Fruit fly (Drosophila melanogaster) whole organism, embryonic: ENCODE measurements around the gene mask.

Source experiments
- B-H1 ChIP-seq: fragments of 200-800 bp; sonication (Bioruptor generic); IDR thresholded peaks from 3 replicates; pipeline ENCODE4 v1.3.6; 2022; ENCODE audit warnings: missing biosample characterization, missing genetic modification characterization
- CG1024 ChIP-seq: fragments of 200-800 bp; sonication (Bioruptor generic); IDR thresholded peaks from 2 replicates; pipeline ENCODE4 v1.3.6; 2022; ENCODE audit warnings: missing biosample characterization, missing genetic modification characterization
- CG10543 ChIP-seq: fragments of 200-800 bp; sonication (Bioruptor generic); optimal IDR thresholded peaks from 3 replicates; lab custom pipeline; 2017; ENCODE audit warnings: missing biosample characterization, mild to moderate bottlenecking, missing genetic modification characterization, moderate library complexity
- CG10654 ChIP-seq: fragments of 200-800 bp; sonication (Bioruptor generic); optimal IDR thresholded peaks from 2 replicates; lab custom pipeline; 2016; ENCODE audit warnings: missing biosample characterization, missing genetic modification characterization
- CG10959 ChIP-seq: fragments of 200-800 bp; sonication (Bioruptor generic); IDR thresholded peaks from 2 replicates; pipeline ENCODE4 v1.3.6; 2022; ENCODE audit warnings: missing biosample characterization, missing genetic modification characterization
- CG11456 ChIP-seq: fragments of 200-800 bp; sonication (Bioruptor generic); IDR thresholded peaks from 3 replicates; pipeline ENCODE4 v1.3.6; 2022; ENCODE audit warnings: missing biosample characterization, missing genetic modification characterization
- CG13123 ChIP-seq: fragments of 200-800 bp; sonication (Bioruptor generic); optimal IDR thresholded peaks from 2 replicates; lab custom pipeline; 2016; ENCODE audit warnings: missing biosample characterization, missing genetic modification characterization
- CG14965 ChIP-seq: fragments of 200-800 bp; sonication (Bioruptor generic); optimal IDR thresholded peaks from 2 replicates; lab custom pipeline; 2016; ENCODE audit warnings: missing biosample characterization, missing genetic modification characterization, borderline replicate concordance
- CG15011 ChIP-seq: fragments of 200-800 bp; sonication (Bioruptor generic); optimal IDR thresholded peaks from 3 replicates; lab custom pipeline; 2018; ENCODE audit warnings: missing biosample characterization, mild to moderate bottlenecking, missing genetic modification characterization
- CG15269 ChIP-seq: fragments of 200-800 bp; sonication (Bioruptor generic); optimal IDR thresholded peaks from 2 replicates; lab custom pipeline; 2018; ENCODE audit warnings: missing biosample characterization, mild to moderate bottlenecking, missing genetic modification characterization, moderate library complexity
- CG15479 ChIP-seq: fragments of 200-800 bp; sonication (Bioruptor generic); optimal IDR thresholded peaks from 3 replicates; lab custom pipeline; 2019; ENCODE audit warnings: missing biosample characterization, mild to moderate bottlenecking, missing genetic modification characterization, moderate library complexity
- CG16813 ChIP-seq: fragments of 200-800 bp; sonication (Bioruptor generic); IDR thresholded peaks from 3 replicates; pipeline ENCODE4 v1.3.6; 2022; ENCODE audit warnings: missing biosample characterization, missing genetic modification characterization; ENCODE audit not compliant: partially characterized antibody
- CG2678 ChIP-seq: fragments of 200-800 bp; sonication (Bioruptor generic); optimal IDR thresholded peaks from 3 replicates; lab custom pipeline; 2019; ENCODE audit warnings: missing biosample characterization, mild to moderate bottlenecking, missing genetic modification characterization, moderate library complexity
- CG2875 ChIP-seq: fragments of 200-800 bp; sonication (Bioruptor generic); optimal IDR thresholded peaks from 2 replicates; lab custom pipeline; 2017; ENCODE audit warnings: missing biosample characterization, mild to moderate bottlenecking, missing genetic modification characterization, missing genetic modification reagents
- CG2889 ChIP-seq: fragments of 200-800 bp; sonication (Bioruptor generic); IDR thresholded peaks from 3 replicates; pipeline ENCODE4 v1.3.6; 2022; ENCODE audit warnings: missing biosample characterization, missing genetic modification characterization
- CG30403 ChIP-seq: fragments of 200-800 bp; sonication (Bioruptor generic); optimal IDR thresholded peaks from 3 replicates; lab custom pipeline; 2016; ENCODE audit warnings: missing biosample characterization, missing genetic modification characterization
- CG31388 ChIP-seq: fragments of 200-800 bp; sonication (Bioruptor generic); optimal IDR thresholded peaks from 2 replicates; lab custom pipeline; 2016; ENCODE audit warnings: missing biosample characterization, missing genetic modification characterization
- CG4617 ChIP-seq: fragments of 200-800 bp; sonication (Bioruptor generic); optimal IDR thresholded peaks from 3 replicates; lab custom pipeline; 2016; ENCODE audit warnings: missing biosample characterization, missing genetic modification characterization, borderline replicate concordance
- CG4730 ChIP-seq: fragments of 200-800 bp; sonication (Bioruptor generic); IDR thresholded peaks from 2 replicates; pipeline ENCODE4 v1.3.6; 2022; ENCODE audit warnings: missing biosample characterization, missing genetic modification characterization
- CG6254 ChIP-seq: fragments of 200-800 bp; sonication (Bioruptor generic); optimal IDR thresholded peaks from 3 replicates; lab custom pipeline; 2017; ENCODE audit warnings: mild to moderate bottlenecking, missing biosample characterization, missing genetic modification reagents, missing genetic modification characterization
- CG7987 ChIP-seq: fragments of 200-800 bp; sonication (Bioruptor generic); optimal IDR thresholded peaks from 2 replicates; lab custom pipeline; 2018; ENCODE audit warnings: missing biosample characterization, mild to moderate bottlenecking, missing genetic modification characterization, moderate library complexity
- CG9609 ChIP-seq: fragments of 200-800 bp; sonication (Bioruptor generic); optimal IDR thresholded peaks from 3 replicates; lab custom pipeline; 2016; ENCODE audit warnings: missing biosample characterization, missing genetic modification characterization
- CG9817 ChIP-seq: fragments of 200-800 bp; sonication (Bioruptor generic); optimal IDR thresholded peaks from 2 replicates; lab custom pipeline; 2018; ENCODE audit warnings: missing biosample characterization, mild to moderate bottlenecking, missing genetic modification characterization, moderate library complexity
- Deaf1 ChIP-seq: fragments of 200-800 bp; optimal IDR thresholded peaks from 3 replicates; lab custom pipeline; 2019; ENCODE audit warnings: missing biosample characterization, mild to moderate bottlenecking, missing genetic modification characterization, moderate library complexity
- E2f1 ChIP-seq: fragments of 200-800 bp; sonication (Bioruptor generic); IDR thresholded peaks from 2 replicates; pipeline ENCODE4 v1.3.6; 2022; ENCODE audit warnings: missing biosample characterization, missing genetic modification characterization
- Fer3 ChIP-seq: fragments of 200-800 bp; sonication (Bioruptor generic); optimal IDR thresholded peaks from 2 replicates; lab custom pipeline; 2018; ENCODE audit warnings: missing biosample characterization, mild to moderate bottlenecking, missing genetic modification characterization, moderate library complexity
- HLH4C ChIP-seq: fragments of 200-800 bp; sonication (Bioruptor generic); IDR thresholded peaks from 3 replicates; pipeline ENCODE4 v1.3.6; 2022; ENCODE audit warnings: missing biosample characterization, missing genetic modification characterization; ENCODE audit not compliant: partially characterized antibody
- Hand ChIP-seq: fragments of 200-800 bp; sonication (Bioruptor generic); optimal IDR thresholded peaks from 2 replicates; lab custom pipeline; 2017; ENCODE audit warnings: mild to moderate bottlenecking, missing biosample characterization, missing genetic modification reagents, missing genetic modification characterization
- Lhr ChIP-seq: fragments of 200-800 bp; sonication (Bioruptor generic); optimal IDR thresholded peaks from 3 replicates; lab custom pipeline; 2017; ENCODE audit warnings: mild to moderate bottlenecking, missing biosample characterization, missing genetic modification reagents, missing genetic modification characterization
- Mad ChIP-seq: fragments of 200-800 bp; sonication (Bioruptor generic); optimal IDR thresholded peaks from 2 replicates; lab custom pipeline; 2016; ENCODE audit warnings: missing biosample characterization, missing genetic modification characterization
- Opbp ChIP-seq: fragments of 200-800 bp; sonication (Bioruptor generic); IDR thresholded peaks from 3 replicates; pipeline ENCODE4 v1.3.6; 2022; ENCODE audit warnings: missing biosample characterization, missing genetic modification characterization; ENCODE audit not compliant: partially characterized antibody
- ash1 ChIP-seq: fragments of 200-800 bp; sonication (Bioruptor generic); optimal IDR thresholded peaks from 2 replicates; lab custom pipeline; 2018; ENCODE audit warnings: missing biosample characterization, mild to moderate bottlenecking, missing genetic modification characterization
- cas ChIP-seq: fragments of 200-800 bp; sonication (Bioruptor generic); IDR thresholded peaks from 2 replicates; pipeline ENCODE4 v1.3.6; 2022; ENCODE audit warnings: missing biosample characterization, missing genetic modification characterization
- chif ChIP-seq, 2 experiments: fragments of 200-800 bp; sonication (Bioruptor generic); optimal IDR thresholded peaks; 3 replicates each; lab custom pipeline; 2016; ENCODE audit warnings: missing biosample characterization in 2 of 2, missing genetic modification characterization in 2 of 2
- ci ChIP-seq: fragments of 200-800 bp; sonication (Bioruptor generic); IDR thresholded peaks from 3 replicates; pipeline ENCODE4 v1.3.6; 2022; ENCODE audit warnings: missing biosample characterization, missing genetic modification characterization
- crp ChIP-seq, 2 experiments: fragments of 200-800 bp; sonication (Bioruptor generic); optimal IDR thresholded peaks; 2 replicates in 1 of 2; 3 replicates in 1 of 2; lab custom pipeline; 2017; ENCODE audit warnings: missing biosample characterization in 2 of 2, missing genetic modification characterization in 2 of 2, mild to moderate bottlenecking in 1 of 2, moderate library complexity in 1 of 2
- dmrt99B ChIP-seq: fragments of 200-800 bp; sonication (Bioruptor generic); optimal IDR thresholded peaks from 2 replicates; lab custom pipeline; 2018; ENCODE audit warnings: missing biosample characterization, mild to moderate bottlenecking, missing genetic modification characterization, moderate library complexity
- emc ChIP-seq: fragments of 200-800 bp; sonication (Bioruptor generic); optimal IDR thresholded peaks from 2 replicates; lab custom pipeline; 2016; ENCODE audit warnings: missing biosample characterization, missing genetic modification characterization
- fd96Cb ChIP-seq: fragments of 200-800 bp; sonication (Bioruptor generic); optimal IDR thresholded peaks from 2 replicates; lab custom pipeline; 2018; ENCODE audit warnings: missing biosample characterization, mild to moderate bottlenecking, missing genetic modification characterization, moderate library complexity
- gem ChIP-seq: fragments of 200-800 bp; sonication (Bioruptor generic); optimal IDR thresholded peaks from 2 replicates; lab custom pipeline; 2019; ENCODE audit warnings: missing biosample characterization, mild to moderate bottlenecking, missing genetic modification characterization, moderate library complexity
- grn ChIP-seq: fragments of 200-800 bp; sonication (Bioruptor generic); optimal IDR thresholded peaks from 3 replicates; lab custom pipeline; 2017; ENCODE audit warnings: missing biosample characterization, missing genetic modification characterization
- mirr ChIP-seq: fragments of 200-800 bp; sonication (Bioruptor generic); optimal IDR thresholded peaks from 3 replicates; lab custom pipeline; 2018; ENCODE audit warnings: missing biosample characterization, mild to moderate bottlenecking, missing genetic modification characterization
- pb ChIP-seq: fragments of 200-800 bp; sonication (Bioruptor generic); optimal IDR thresholded peaks from 3 replicates; lab custom pipeline; 2016; ENCODE audit warnings: missing biosample characterization, missing genetic modification characterization
- peb ChIP-seq: fragments of 200-800 bp; sonication (Bioruptor generic); IDR thresholded peaks from 2 replicates; pipeline ENCODE4 v1.3.6; 2022; ENCODE audit warnings: missing biosample characterization, missing genetic modification characterization
- psq ChIP-seq: fragments of 200-800 bp; sonication (Bioruptor generic); optimal IDR thresholded peaks from 2 replicates; lab custom pipeline; 2017; ENCODE audit warnings: missing biosample characterization, missing genetic modification characterization
- ranshi ChIP-seq: fragments of 200-800 bp; sonication (Bioruptor generic); IDR thresholded peaks from 2 replicates; pipeline ENCODE4 v1.3.6; 2022; ENCODE audit warnings: missing biosample characterization, missing genetic modification characterization
- rib ChIP-seq: fragments of 200-800 bp; sonication (Bioruptor generic); IDR thresholded peaks from 2 replicates; pipeline ENCODE4 v1.3.6; 2022; ENCODE audit warnings: missing biosample characterization, missing genetic modification characterization
- sob ChIP-seq: fragments of 200-800 bp; sonication (Bioruptor generic); IDR thresholded peaks from 2 replicates; pipeline ENCODE4 v1.3.6; 2022; ENCODE audit warnings: missing biosample characterization, missing genetic modification characterization
- sqz ChIP-seq: fragments of 200-800 bp; sonication (Bioruptor generic); optimal IDR thresholded peaks from 3 replicates; lab custom pipeline; 2018; ENCODE audit warnings: missing biosample characterization, mild to moderate bottlenecking, missing genetic modification characterization
- tna ChIP-seq: fragments of 200-800 bp; sonication (Bioruptor generic); IDR thresholded peaks from 2 replicates; pipeline ENCODE4 v1.3.6; 2022; ENCODE audit warnings: missing biosample characterization, missing genetic modification characterization; ENCODE audit not compliant: partially characterized antibody

mask gene

dm6 chr3R:24188619-24189018 is 41.7 kb upstream of the mask start, which contains the start of gene CG5515 (continued):
- peak; percentile 30 for TF ChIP-seq Lhr (GFP tag; lab: Kevin White, UChicago)
- TF ChIP-seq dmrt99B (tag; lab: Kevin White, UChicago) = no peak
- TF ChIP-seq Deaf1 = no peak
- TF ChIP-seq ranshi (GFP tag; lab: Robert Waterston, UW) = peak; percentile 40; the same call in 1 of the 2 replicates
- no peak for TF ChIP-seq CG6254
- TF ChIP-seq CG10959 = peak; percentile 61
- no peak for TF ChIP-seq rib (GFP tag; lab: Robert Waterston, UW)
- peak; percentile 75 for TF ChIP-seq CG4730 (GFP tag; lab: Robert Waterston, UW)
- TF ChIP-seq grn = no peak
- TF ChIP-seq sob (GFP tag; lab: Robert Waterston, UW) = peak; percentile 92
- peak; percentile 82 for TF ChIP-seq CG2889
- peak; percentile 88 for TF ChIP-seq CG9609 (GFP tag; lab: Kevin White, UChicago)
- TF ChIP-seq CG4617 = peak; percentile 85
- peak; percentile 76 for TF ChIP-seq CG15269 (tag; lab: Kevin White, UChicago)
- TF ChIP-seq B-H1 (GFP tag; lab: Robert Waterston, UW) = peak; percentile 61
- no peak for TF ChIP-seq CG15011 (GFP tag; lab: Kevin White, UChicago)
- peak; percentile 54 for TF ChIP-seq CG10543
- peak; percentile 82 for TF ChIP-seq CG9817
- peak; percentile 81 for TF ChIP-seq Mad
- TF ChIP-seq cas (GFP tag; lab: Robert Waterston, UW) = 0 out of 2 replicates have a peak, but pooled peaks have one; percentile 9
- TF ChIP-seq HLH4C (GFP tag; lab: Robert Waterston, UW) = peak; percentile 83
- peak; percentile 69 for TF ChIP-seq Opbp (GFP tag; lab: Robert Waterston, UW)
- peak; percentile 26 for TF ChIP-seq psq
- TF ChIP-seq crp (GFP tag; optimal IDR thresholded peaks at IDR 0.05; lab: Kevin White, UChicago) = peak; percentile 53 to 91
- peak; percentile 49 for TF ChIP-seq fd96Cb (tag; lab: Kevin White, UChicago)
- TF ChIP-seq CG16813 (GFP tag; lab: Robert Waterston, UW) = peak; percentile 64; the same call in 2 of the 3 replicates
- TF ChIP-seq Fer3 (tag; lab: Kevin White, UChicago) = peak; percentile 48
- peak; percentile 50 for TF ChIP-seq pb (GFP tag; lab: Kevin White, UChicago)
- TF ChIP-seq Hand (GFP tag; lab: Kevin White, UChicago) = no peak
- TF ChIP-seq sqz = no peak
- TF ChIP-seq CG7987 (GFP tag; lab: Kevin White, UChicago) = peak; percentile 9
- TF ChIP-seq CG13123 (GFP tag; lab: Kevin White, UChicago) = peak; percentile 56
- TF ChIP-seq ci (GFP tag; lab: Robert Waterston, UW) = peak; percentile 91
- TF ChIP-seq tna = peak; percentile 81
- peak; percentile 62 for TF ChIP-seq mirr (GFP tag; lab: Kevin White, UChicago)
- TF ChIP-seq E2f1 (GFP tag; lab: Robert Waterston, UW) = peak; percentile 75
- TF ChIP-seq gem (tag; lab: Kevin White, UChicago) = peak; percentile 92
- no peak for TF ChIP-seq CG2678 (tag; lab: Kevin White, UChicago)
- TF ChIP-seq peb (GFP tag; lab: Robert Waterston, UW) = peak; percentile 49
- no peak for TF ChIP-seq ash1 (GFP tag; lab: Kevin White, UChicago)
- TF ChIP-seq CG11456 (GFP tag; lab: Robert Waterston, UW) = peak; percentile 70
- TF ChIP-seq CG14965 (GFP tag; lab: Kevin White, UChicago) = no peak
- no peak for TF ChIP-seq CG2875 (GFP tag; lab: Kevin White, UChicago)
- TF ChIP-seq CG31388 (GFP tag; lab: Kevin White, UChicago) = no peak
- TF ChIP-seq CG1024 (GFP tag; lab: Robert Waterston, UW) = peak; percentile 51
- TF ChIP-seq CG15479 = no peak
- TF ChIP-seq CG10654 (GFP tag; lab: Kevin White, UChicago) = peak; percentile 61
- TF ChIP-seq emc (GFP tag; lab: Kevin White, UChicago) = peak; percentile 51
- peak; percentile 87 for TF ChIP-seq CG30403
- peak; percentile 73 to 79 for TF ChIP-seq chif (GFP tag; optimal IDR thresholded peaks at IDR 0.05; lab: Kevin White, UChicago)
